Fruit fly (Drosophila melanogaster) whole organism, embryonic: ENCODE results near the gene CG34281.

Experiments
- CG13424 ChIP-seq: fragments of 200-800 bp; sonication (Bioruptor generic); optimal IDR thresholded peaks from 2 replicates; lab custom pipeline; 2019; ENCODE audit warnings: missing biosample characterization, mild to moderate bottlenecking, missing genetic modification characterization, moderate library complexity
- CG6272 ChIP-seq: fragments of 200-800 bp; sonication (Bioruptor generic); IDR thresholded peaks from 2 replicates; pipeline ENCODE4 v1.3.6; 2022; ENCODE audit warnings: missing biosample characterization, missing genetic modification characterization
- CG7987 ChIP-seq: fragments of 200-800 bp; sonication (Bioruptor generic); optimal IDR thresholded peaks from 2 replicates; lab custom pipeline; 2018; ENCODE audit warnings: missing biosample characterization, mild to moderate bottlenecking, missing genetic modification characterization, moderate library complexity
- HLH3B ChIP-seq: fragments of 200-800 bp; sonication (Bioruptor generic); IDR thresholded peaks from 2 replicates; pipeline ENCODE4 v1.3.6; 2022; ENCODE audit warnings: missing biosample characterization, missing genetic modification characterization

dm6 chr3R:17645239-17645638, 32.6 kb downstream of the CG34281 start:
- TF ChIP-seq CG13424 (tag; lab: Kevin White, UChicago) (no peak), CG6272 (GFP tag; lab: Robert Waterston, UW) (no peak), HLH3B (GFP tag; lab: Robert Waterston, UW) (no peak), CG7987 (GFP tag; lab: Kevin White, UChicago) (no peak)
